Fruit fly (Drosophila melanogaster): ENCODE results near the gene Spag1.
A peak's percentile ranks its signal among the peaks of the same experiment; 100 is the strongest.

The Spag1 gene

dm6 chr3R:26968823-26969638, 21.4 kb downstream of the Spag1 start (continued):
- TF ChIP-seq Myb (GFP tag; optimal IDR thresholded peaks at IDR 0.05) (no peak), crc (GFP tag; optimal IDR thresholded peaks at IDR 0.05) (no peak), E2f1 (GFP tag; IDR thresholded peaks at IDR 0.05) (0 out of 2 replicates have a peak, but pooled peaks have one; percentile 31), NFAT (GFP tag; IDR thresholded peaks at IDR 0.05) (no peak), ems (GFP tag; optimal IDR thresholded peaks at IDR 0.05) (no peak), CG15479 (GFP tag; optimal IDR thresholded peaks at IDR 0.05) (no peak), al (GFP tag; IDR thresholded peaks at IDR 0.05) (0 out of 2 replicates have a peak, but pooled peaks have one; percentile 10), cad (GFP tag; optimal IDR thresholded peaks at IDR 0.05) (no peak), ATbp (GFP tag; optimal IDR thresholded peaks at IDR 0.05) (peak; percentile 3), lmd (GFP tag; IDR thresholded peaks at IDR 0.05) (no peak), tap (tag; optimal IDR thresholded peaks at IDR 0.05) (no peak), CG11560 (tag; IDR thresholded peaks at IDR 0.05) (no peak), tx (GFP tag; optimal IDR thresholded peaks at IDR 0.05) (no peak), CG7928 (GFP tag; optimal IDR thresholded peaks at IDR 0.05) (no peak), CG13775 (GFP tag; optimal IDR thresholded peaks at IDR 0.05) (no peak), slbo (GFP tag; IDR thresholded peaks at IDR 0.05) (peak; percentile 4; the same call in 1 of the 2 replicates), sens (GFP tag) (peak; percentile 12), CG3995 (GFP tag; optimal IDR thresholded peaks at IDR 0.05) (no peak), grau (tag; optimal IDR thresholded peaks at IDR 0.05) (peak; percentile 43), CG17186 (GFP tag; optimal IDR thresholded peaks at IDR 0.05) (no peak), unpg (GFP tag; optimal IDR thresholded peaks at IDR 0.05) (peak; percentile 44), CG33213 (GFP tag; optimal IDR thresholded peaks at IDR 0.05) (no peak), Mes4 (GFP tag; optimal IDR thresholded peaks at IDR 0.05) (no peak), CG7745 (tag; optimal IDR thresholded peaks at IDR 0.05) (no peak), Med (GFP tag) (no peak), TFAM (GFP tag; optimal IDR thresholded peaks at IDR 0.05) (no peak), fu2 (GFP tag; optimal IDR thresholded peaks at IDR 0.05) (no peak), CG8478 (optimal IDR thresholded peaks at IDR 0.05) (no peak), disco-r (GFP tag; optimal IDR thresholded peaks at IDR 0.05) (no peak), fd96Cb (tag; optimal IDR thresholded peaks at IDR 0.05) (no peak), mld (GFP tag; IDR thresholded peaks at IDR 0.05; ENCODE audit: partially characterized antibody) (no peak), CG15514 (GFP tag; optimal IDR thresholded peaks at IDR 0.05) (no peak), sug (tag; optimal IDR thresholded peaks at IDR 0.05) (peak; percentile 91), CG4424 (GFP tag; optimal IDR thresholded peaks at IDR 0.05) (no peak), phol (tag; optimal IDR thresholded peaks at IDR 0.05) (peak; percentile 24), CG8290 (GFP tag; optimal IDR thresholded peaks at IDR 0.05) (no peak), CG8290 (tag; optimal IDR thresholded peaks at IDR 0.05) (no peak), NC2β (GFP tag; optimal IDR thresholded peaks at IDR 0.05) (no peak), CG3838 (GFP tag; optimal IDR thresholded peaks at IDR 0.05) (no peak), CG34422 (GFP tag; IDR thresholded peaks at IDR 0.05) (no peak; the same call in 2 of the 3 replicates), lola (GFP tag; optimal IDR thresholded peaks at IDR 0.05) (peak in 1 of 3 experiments; percentile 47), Asciz (GFP tag; optimal IDR thresholded peaks at IDR 0.05) (no peak), CG11085 (GFP tag; IDR thresholded peaks at IDR 0.05) (no peak), CG16779 (GFP tag; IDR thresholded peaks at IDR 0.05) (no peak), grn (GFP tag; optimal IDR thresholded peaks at IDR 0.05) (peak; percentile 53), Max (GFP tag; optimal IDR thresholded peaks at IDR 0.05) (no peak), da (GFP tag; optimal IDR thresholded peaks at IDR 0.05) (no peak), trh (GFP tag; optimal IDR thresholded peaks at IDR 0.05) (no peak), bbx (GFP tag; IDR thresholded peaks at IDR 0.05; ENCODE audit: partially characterized antibody) (no peak), Drgx (GFP tag; IDR thresholded peaks at IDR 0.05) (no peak), D19B (GFP tag; optimal IDR thresholded peaks at IDR 0.05) (no peak)
